Fruit fly (Drosophila melanogaster) whole organism, pupa: ENCODE results near the gene CG13454.

Experiments used
- CG10348 ChIP-seq: fragments of 200-800 bp; sonication (Bioruptor generic); IDR thresholded peaks from 2 replicates; pipeline ENCODE4 v1.3.6; 2022; ENCODE audit warnings: missing biosample characterization, missing genetic modification characterization
- CG12605 ChIP-seq: fragments of 200-800 bp; sonication (Bioruptor generic); IDR thresholded peaks from 2 replicates; pipeline ENCODE4 v1.3.6; 2022; ENCODE audit warnings: missing biosample characterization, missing genetic modification characterization
- CG13204 ChIP-seq: fragments of 200-800 bp; sonication (Bioruptor generic); optimal IDR thresholded peaks from 2 replicates; lab custom pipeline; 2018; ENCODE audit warnings: missing biosample characterization, mild to moderate bottlenecking, missing genetic modification characterization, moderate library complexity
- CG14655 ChIP-seq: fragments of 200-800 bp; sonication (Bioruptor generic); optimal IDR thresholded peaks from 3 replicates; lab custom pipeline; 2017; ENCODE audit warnings: mild to moderate bottlenecking, missing biosample characterization, missing genetic modification reagents, missing genetic modification characterization
- CG15710 ChIP-seq: fragments of 200-800 bp; sonication (Bioruptor generic); optimal IDR thresholded peaks from 2 replicates; lab custom pipeline; 2018; ENCODE audit warnings: missing biosample characterization, mild to moderate bottlenecking, missing genetic modification characterization, moderate library complexity
- CG17806 ChIP-seq: fragments of 200-800 bp; sonication (Bioruptor generic); optimal IDR thresholded peaks from 2 replicates; lab custom pipeline; 2018; ENCODE audit warnings: missing biosample characterization, mild to moderate bottlenecking, missing genetic modification characterization, moderate library complexity
- CG32121 ChIP-seq: fragments of 200-800 bp; sonication (Bioruptor generic); IDR thresholded peaks from 2 replicates; pipeline ENCODE4 v1.3.6; 2022; ENCODE audit warnings: missing biosample characterization, missing genetic modification characterization
- CG34367 ChIP-seq: fragments of 200-800 bp; sonication (Bioruptor generic); optimal IDR thresholded peaks from 2 replicates; lab custom pipeline; 2018; ENCODE audit warnings: missing biosample characterization, mild to moderate bottlenecking, missing genetic modification characterization
- CG4496 ChIP-seq: fragments of 200-800 bp; sonication (Bioruptor generic); IDR thresholded peaks from 3 replicates; pipeline ENCODE4 v1.3.6; 2022; ENCODE audit warnings: missing biosample characterization, missing genetic modification characterization
- CG8159 ChIP-seq: fragments of 200-800 bp; sonication (Bioruptor generic); optimal IDR thresholded peaks from 3 replicates; lab custom pipeline; 2018; ENCODE audit warnings: missing biosample characterization, mild to moderate bottlenecking, missing genetic modification characterization, moderate library complexity
- CG8301 ChIP-seq: fragments of 200-800 bp; sonication (Bioruptor generic); optimal IDR thresholded peaks from 2 replicates; lab custom pipeline; 2018; ENCODE audit warnings: missing biosample characterization, mild to moderate bottlenecking, missing genetic modification characterization
- CG9948 ChIP-seq: fragments of 200-800 bp; sonication (Bioruptor generic); optimal IDR thresholded peaks from 2 replicates; lab custom pipeline; 2018; ENCODE audit warnings: missing biosample characterization, mild to moderate bottlenecking, missing genetic modification characterization, moderate library complexity
- D1 ChIP-seq: fragments of 200-800 bp; sonication (Bioruptor generic); optimal IDR thresholded peaks from 2 replicates; lab custom pipeline; 2018; ENCODE audit warnings: missing biosample characterization, mild to moderate bottlenecking, missing genetic modification characterization, moderate library complexity
- EcR ChIP-seq: fragments of 200-800 bp; sonication (Bioruptor generic); optimal IDR thresholded peaks from 3 replicates; lab custom pipeline; 2019; ENCODE audit warnings: missing biosample characterization, missing genetic modification characterization, mild to moderate bottlenecking, moderate library complexity, missing genetic modification reagents
- Ets98B ChIP-seq: fragments of 200-800 bp; sonication (Bioruptor generic); IDR thresholded peaks from 2 replicates; pipeline ENCODE4 v1.3.6; 2022; ENCODE audit warnings: missing biosample characterization, missing genetic modification characterization
- Pif1A ChIP-seq: fragments of 200-800 bp; sonication (Bioruptor generic); optimal IDR thresholded peaks from 3 replicates; lab custom pipeline; 2016; ENCODE audit warnings: missing biosample characterization, missing genetic modification characterization
- Pif1B ChIP-seq: fragments of 200-800 bp; sonication (Bioruptor generic); optimal IDR thresholded peaks from 3 replicates; lab custom pipeline; 2016; ENCODE audit warnings: missing biosample characterization, missing genetic modification characterization
- Snoo ChIP-seq: fragments of 200-800 bp; sonication (Bioruptor generic); optimal IDR thresholded peaks from 3 replicates; lab custom pipeline; 2017; ENCODE audit warnings: missing biosample characterization, mild to moderate bottlenecking, missing genetic modification characterization, inconsistent platforms
- fd96Ca ChIP-seq: fragments of 200-800 bp; sonication (Bioruptor generic); IDR thresholded peaks from 3 replicates; pipeline ENCODE4 v1.3.6; 2022; ENCODE audit warnings: missing biosample characterization, missing genetic modification characterization
- gl ChIP-seq: fragments of 200-800 bp; sonication (Bioruptor generic); optimal IDR thresholded peaks from 2 replicates; lab custom pipeline; 2018; ENCODE audit warnings: missing biosample characterization, mild to moderate bottlenecking, missing genetic modification characterization
- rn ChIP-seq: fragments of 200-800 bp; sonication (Bioruptor generic); IDR thresholded peaks from 2 replicates; pipeline ENCODE4 v1.3.6; 2022; ENCODE audit warnings: missing biosample characterization, missing genetic modification characterization

Gene CG13454

DNA sequence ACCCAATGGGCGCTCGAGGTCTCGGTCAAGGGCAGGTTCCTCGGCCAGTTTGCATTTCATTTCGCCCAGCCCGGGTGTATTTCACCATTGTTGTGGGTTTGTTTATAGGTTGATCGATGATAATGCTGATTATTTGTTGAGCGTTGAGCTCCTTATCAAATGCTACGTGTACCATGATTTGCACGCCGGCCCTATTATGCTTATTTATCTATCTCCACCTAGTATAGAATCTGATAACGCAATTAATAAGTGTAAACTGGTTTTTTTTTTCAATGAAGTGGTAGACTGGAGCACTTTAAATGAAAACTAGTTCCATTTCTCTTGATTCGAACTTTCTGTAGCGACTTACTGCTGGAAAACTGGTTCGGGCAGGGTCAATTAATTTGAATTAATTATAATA is 14.6 kb downstream of the CG13454 start:
- TF ChIP-seq CG10348 (GFP tag; lab: Robert Waterston, UW), result no peak
- no peak for TF ChIP-seq CG8301 (tag; lab: Kevin White, UChicago)
- no peak for TF ChIP-seq CG9948 (tag; lab: Kevin White, UChicago)
- TF ChIP-seq Ets98B (GFP tag; lab: Robert Waterston, UW), result no peak
- no peak for TF ChIP-seq CG34367
- TF ChIP-seq CG13204 (GFP tag; lab: Kevin White, UChicago), result no peak
- TF ChIP-seq CG32121 (GFP tag; lab: Robert Waterston, UW), result no peak
- no peak for TF ChIP-seq gl (tag; lab: Kevin White, UChicago)
- TF ChIP-seq CG12605 (GFP tag; lab: Robert Waterston, UW), result no peak
- no peak for TF ChIP-seq rn
- no peak for TF ChIP-seq Pif1B (GFP tag; lab: Kevin White, UChicago)
- no peak for TF ChIP-seq EcR (GFP tag; lab: Kevin White, UChicago)
- no peak for TF ChIP-seq CG17806 (tag; lab: Kevin White, UChicago)
- no peak for TF ChIP-seq CG4496 (GFP tag; lab: Robert Waterston, UW)

DNA sequence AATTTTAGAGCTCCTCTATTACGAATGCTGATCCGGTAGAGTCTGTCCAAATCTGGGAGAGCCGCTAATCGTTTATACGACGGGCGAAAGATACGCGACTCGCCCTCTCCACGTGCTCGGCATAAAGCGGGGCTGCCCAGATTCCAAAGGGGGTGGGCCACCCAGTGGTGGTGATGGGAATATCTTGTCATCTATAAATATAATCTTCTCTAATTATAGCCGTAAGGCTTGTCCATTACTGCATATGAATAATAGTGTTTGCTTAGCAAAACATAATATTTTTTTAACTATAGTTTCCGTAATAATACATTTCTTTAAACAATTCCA is 15.2 kb downstream of the CG13454 start:
- TF ChIP-seq CG13204 (GFP tag; lab: Kevin White, UChicago) (no peak), gl (tag; lab: Kevin White, UChicago) (no peak), CG15710 (tag; lab: Kevin White, UChicago) (no peak), CG14655 (GFP tag; lab: Kevin White, UChicago) (no peak), fd96Ca (GFP tag; lab: Robert Waterston, UW) (no peak), Pif1B (GFP tag; lab: Kevin White, UChicago) (no peak), Pif1A (GFP tag; lab: Kevin White, UChicago) (no peak), Snoo (no peak)

DNA sequence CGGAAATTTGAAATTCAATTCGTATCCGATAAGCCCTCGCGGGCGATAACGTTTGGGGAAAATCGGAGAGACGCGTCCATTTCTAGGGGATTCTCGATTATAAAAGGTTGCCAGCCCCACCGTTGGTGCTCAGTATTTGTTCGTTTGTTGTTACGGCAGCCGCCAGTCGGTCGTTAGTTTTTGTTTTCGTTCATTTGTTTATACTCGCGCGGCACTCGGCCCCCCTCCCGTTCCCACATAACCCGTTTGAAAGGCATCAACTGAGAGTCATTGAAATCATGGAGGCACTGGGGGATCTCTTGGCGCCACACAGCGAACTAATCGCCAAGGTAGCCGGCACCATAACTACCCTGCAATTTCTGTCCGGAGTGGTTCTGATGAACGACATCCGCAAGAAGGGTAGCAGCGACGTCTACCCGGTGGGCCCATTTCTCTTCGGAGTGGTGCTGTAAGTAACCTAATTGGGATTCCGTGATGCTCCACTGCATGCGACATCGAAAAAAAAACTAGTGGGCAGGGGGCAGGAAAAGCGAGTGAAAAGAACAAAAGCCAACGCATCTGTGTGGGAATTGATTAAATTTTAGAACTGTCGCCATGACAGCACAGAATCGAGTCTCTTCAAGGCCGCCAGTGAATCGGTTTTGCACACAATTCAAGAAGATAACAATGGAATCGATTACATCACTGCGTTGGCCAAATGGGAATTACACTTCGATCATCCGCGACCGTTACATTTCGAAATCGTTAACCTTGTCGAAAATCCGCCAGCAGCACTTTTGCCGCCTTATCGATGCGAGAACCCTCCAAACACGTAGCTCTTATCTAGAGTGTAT is 15.8 kb downstream of the CG13454 start, which contains the start of gene CG7272:
TSS of gene CG7272 (plus strand) at position 126 of the 833 bp plus-strand sequence.
- TF ChIP-seq CG34367 (no peak), CG8301 (tag; lab: Kevin White, UChicago) (peak; percentile 42), Pif1A (GFP tag; lab: Kevin White, UChicago) (no peak), CG14655 (GFP tag; lab: Kevin White, UChicago) (no peak), CG15710 (tag; lab: Kevin White, UChicago) (peak; percentile 3), fd96Ca (GFP tag; lab: Robert Waterston, UW) (peak; percentile 60; the same call in 1 of the 3 replicates), Snoo (no peak), CG4496 (GFP tag; lab: Robert Waterston, UW) (peak; percentile 57; the same call in 2 of the 3 replicates), CG32121 (GFP tag; lab: Robert Waterston, UW) (peak; percentile 49; the same call in 1 of the 2 replicates), Pif1B (GFP tag; lab: Kevin White, UChicago) (no peak), CG12605 (GFP tag; lab: Robert Waterston, UW) (0 out of 2 replicates have a peak, but pooled peaks have one; percentile 25), CG10348 (GFP tag; lab: Robert Waterston, UW) (no peak), CG8159 (tag; lab: Kevin White, UChicago) (no peak), rn (no peak), CG13204 (GFP tag; lab: Kevin White, UChicago) (no peak), CG9948 (tag; lab: Kevin White, UChicago) (no peak), D1 (tag; lab: Kevin White, UChicago) (peak; percentile 0), Ets98B (GFP tag; lab: Robert Waterston, UW) (peak; percentile 58; the same call in 1 of the 2 replicates), gl (tag; lab: Kevin White, UChicago) (no peak), EcR (GFP tag; lab: Kevin White, UChicago) (peak; percentile 44), CG17806 (tag; lab: Kevin White, UChicago) (no peak)

dm6 chr3L:15498745-15499144 is 18.1 kb downstream of the CG13454 start, which contains the start of gene CG7275:
Gene CG7275, plus strand, starts transcription at chr3L:15498959.
- TF ChIP-seq CG9948 (tag; lab: Kevin White, UChicago) (no peak), CG15710 (tag; lab: Kevin White, UChicago) (peak; percentile 7)

- TF ChIP-seq CG34367 (no peak), CG15710 (tag; lab: Kevin White, UChicago) (no peak), CG8159 (tag; lab: Kevin White, UChicago) (no peak), EcR (GFP tag; lab: Kevin White, UChicago) (no peak), CG13204 (GFP tag; lab: Kevin White, UChicago) (no peak), gl (tag; lab: Kevin White, UChicago) (no peak), CG4496 (GFP tag; lab: Robert Waterston, UW) (no peak), Pif1B (GFP tag; lab: Kevin White, UChicago) (no peak), CG8301 (tag; lab: Kevin White, UChicago) (no peak), D1 (tag; lab: Kevin White, UChicago) (no peak)
Observed at dm6 chr3L:15497902-15498301, 19.0 kb downstream of the CG13454 start, which contains the start of gene CG7276. Gene CG7276, plus strand, starts transcription at chr3L:15498202.

- TF ChIP-seq CG12605 (GFP tag; lab: Robert Waterston, UW) (no peak), CG14655 (GFP tag; lab: Kevin White, UChicago) (no peak), Snoo (no peak), CG9948 (tag; lab: Kevin White, UChicago) (no peak), gl (tag; lab: Kevin White, UChicago) (no peak), CG34367 (no peak), fd96Ca (GFP tag; lab: Robert Waterston, UW) (no peak), EcR (GFP tag; lab: Kevin White, UChicago) (no peak), CG8301 (tag; lab: Kevin White, UChicago) (no peak), CG15710 (tag; lab: Kevin White, UChicago) (no peak), Pif1A (GFP tag; lab: Kevin White, UChicago) (no peak), Pif1B (GFP tag; lab: Kevin White, UChicago) (no peak), D1 (tag; lab: Kevin White, UChicago) (no peak), Ets98B (GFP tag; lab: Robert Waterston, UW) (no peak), CG13204 (GFP tag; lab: Kevin White, UChicago) (no peak), CG8159 (tag; lab: Kevin White, UChicago) (no peak), CG4496 (GFP tag; lab: Robert Waterston, UW) (no peak), CG32121 (GFP tag; lab: Robert Waterston, UW) (no peak)
Observed at dm6 chr3L:15496274-15496673, 20.6 kb downstream of the CG13454 start, which contains the start of gene CG13455. Gene CG13455, plus strand, starts transcription at chr3L:15496574.
